Fruit fly (Drosophila melanogaster) whole organism, prepupa: ENCODE measurements around the gene CG7182.

ENCODE experiments used
- CG10669 ChIP-seq: fragments of 200-800 bp; sonication (Bioruptor generic); optimal IDR thresholded peaks from 3 replicates; lab custom pipeline; 2018; ENCODE audit warnings: missing biosample characterization, mild to moderate bottlenecking, missing genetic modification characterization, moderate library complexity
- CG11902 ChIP-seq: fragments of 200-800 bp; sonication (Bioruptor generic); optimal IDR thresholded peaks from 3 replicates; lab custom pipeline; 2016; ENCODE audit warnings: missing biosample characterization, missing genetic modification characterization
- CG31627 ChIP-seq: fragments of 200-800 bp; sonication (Bioruptor generic); optimal IDR thresholded peaks from 3 replicates; lab custom pipeline; 2016; ENCODE audit warnings: missing biosample characterization, missing genetic modification characterization
- CG32006 ChIP-seq: fragments of 200-800 bp; sonication (Bioruptor generic); optimal IDR thresholded peaks from 3 replicates; lab custom pipeline; 2017; ENCODE audit warnings: missing biosample characterization, mild to moderate bottlenecking, missing genetic modification characterization
- CG34406 ChIP-seq: fragments of 200-800 bp; sonication (Bioruptor generic); optimal IDR thresholded peaks from 3 replicates; lab custom pipeline; 2016; ENCODE audit warnings: missing biosample characterization, missing genetic modification characterization
- CG3919 ChIP-seq: fragments of 200-800 bp; sonication (Bioruptor generic); optimal IDR thresholded peaks from 3 replicates; lab custom pipeline; 2016; ENCODE audit warnings: missing biosample characterization, missing genetic modification characterization
- CG6163 ChIP-seq: fragments of 200-800 bp; sonication (Bioruptor generic); IDR thresholded peaks from 3 replicates; pipeline ENCODE4 v1.3.6; 2022; ENCODE audit warnings: missing biosample characterization, missing genetic modification characterization
- CG6276 ChIP-seq: fragments of 200-800 bp; sonication (Bioruptor generic); optimal IDR thresholded peaks from 2 replicates; lab custom pipeline; 2017; ENCODE audit warnings: missing biosample characterization, mild to moderate bottlenecking, missing genetic modification characterization
- CG6854 ChIP-seq: fragments of 200-800 bp; sonication (Bioruptor generic); optimal IDR thresholded peaks from 2 replicates; lab custom pipeline; 2017; ENCODE audit warnings: missing biosample characterization, mild to moderate bottlenecking, missing genetic modification characterization
- CG7368 ChIP-seq: fragments of 200-800 bp; sonication (Bioruptor generic); optimal IDR thresholded peaks from 3 replicates; lab custom pipeline; 2016; ENCODE audit warnings: missing biosample characterization, missing genetic modification characterization
- CG8119 ChIP-seq: fragments of 200-800 bp; sonication (Bioruptor generic); IDR thresholded peaks from 3 replicates; pipeline ENCODE4 v1.3.6; 2022; ENCODE audit warnings: missing biosample characterization, missing genetic modification characterization
- CG9139 ChIP-seq: fragments of 200-800 bp; sonication (Bioruptor generic); optimal IDR thresholded peaks from 3 replicates; lab custom pipeline; 2017; ENCODE audit warnings: missing biosample characterization, mild to moderate bottlenecking, missing genetic modification characterization
- Eip75B ChIP-seq: fragments of 200-800 bp; sonication (Bioruptor generic); optimal IDR thresholded peaks from 3 replicates; lab custom pipeline; 2016; ENCODE audit warnings: missing biosample characterization, missing genetic modification characterization
- Eip78C ChIP-seq: fragments of 200-800 bp; sonication (Bioruptor generic); peaks from one replicate; lab custom pipeline; 2016; ENCODE audit warnings: missing biosample characterization, missing genetic modification characterization
- Eip93F ChIP-seq: fragments of 200-800 bp; sonication (Bioruptor generic); optimal IDR thresholded peaks from 2 replicates; lab custom pipeline; 2016; ENCODE audit warnings: missing biosample characterization, mild to moderate bottlenecking, missing genetic modification characterization
- Ets21C ChIP-seq: fragments of 200-800 bp; sonication (Bioruptor generic); optimal IDR thresholded peaks from 3 replicates; lab custom pipeline; 2016; ENCODE audit warnings: missing biosample characterization, missing genetic modification characterization
- Gug ChIP-seq: fragments of 200-800 bp; sonication (Bioruptor generic); IDR thresholded peaks from 2 replicates; pipeline ENCODE4 v1.3.6; 2022; ENCODE audit warnings: missing biosample characterization, missing genetic modification characterization
- Hr39 ChIP-seq: fragments of 200-800 bp; sonication (Bioruptor generic); optimal IDR thresholded peaks from 2 replicates; lab custom pipeline; 2016; ENCODE audit warnings: missing biosample characterization, missing genetic modification characterization
- Hr4 ChIP-seq: fragments of 200-800 bp; sonication (Bioruptor generic); optimal IDR thresholded peaks from 3 replicates; lab custom pipeline; 2016; ENCODE audit warnings: missing biosample characterization, missing genetic modification characterization
- Lpt ChIP-seq: fragments of 200-800 bp; sonication (Bioruptor generic); optimal IDR thresholded peaks from 3 replicates; lab custom pipeline; 2016; ENCODE audit warnings: missing biosample characterization, missing genetic modification characterization
- Met ChIP-seq: fragments of 200-800 bp; sonication (Bioruptor generic); optimal IDR thresholded peaks from 3 replicates; lab custom pipeline; 2016; ENCODE audit warnings: missing biosample characterization, missing genetic modification characterization
- Smox ChIP-seq: fragments of 200-800 bp; sonication (Bioruptor generic); optimal IDR thresholded peaks from 3 replicates; lab custom pipeline; 2016; ENCODE audit warnings: missing biosample characterization, missing genetic modification characterization
- Sox102F ChIP-seq: fragments of 200-800 bp; sonication (Bioruptor generic); optimal IDR thresholded peaks from 2 replicates; lab custom pipeline; 2016; ENCODE audit warnings: missing biosample characterization, mild to moderate bottlenecking, missing genetic modification characterization
- Sox14 ChIP-seq: fragments of 200-800 bp; sonication (Bioruptor generic); optimal IDR thresholded peaks from 3 replicates; lab custom pipeline; 2016; ENCODE audit warnings: missing biosample characterization, missing genetic modification characterization
- Sox15 ChIP-seq: fragments of 200-800 bp; sonication (Bioruptor generic); optimal IDR thresholded peaks from 3 replicates; lab custom pipeline; 2016; ENCODE audit warnings: missing biosample characterization, missing genetic modification characterization
- acj6 ChIP-seq: fragments of 200-800 bp; sonication (Bioruptor generic); optimal IDR thresholded peaks from 3 replicates; lab custom pipeline; 2016; ENCODE audit warnings: missing biosample characterization, missing genetic modification characterization
- dac ChIP-seq: fragments of 200-800 bp; sonication (Bioruptor generic); optimal IDR thresholded peaks from 2 replicates; lab custom pipeline; 2017; ENCODE audit warnings: missing biosample characterization, mild to moderate bottlenecking, missing genetic modification characterization
- dsx ChIP-seq: fragments of 200-800 bp; optimal IDR thresholded peaks from 3 replicates; lab custom pipeline; 2019; ENCODE audit warnings: missing biosample characterization, mild to moderate bottlenecking, missing genetic modification characterization, moderate library complexity; ENCODE audit not compliant: poor library complexity, severe bottlenecking
- eg ChIP-seq: fragments of 200-800 bp; sonication (Bioruptor generic); IDR thresholded peaks from 3 replicates; pipeline ENCODE4 v1.3.6; 2022; ENCODE audit warnings: missing biosample characterization, missing genetic modification characterization
- fd59A ChIP-seq: fragments of 200-800 bp; sonication (Bioruptor generic); optimal IDR thresholded peaks from 2 replicates; lab custom pipeline; 2017; ENCODE audit warnings: missing biosample characterization, mild to moderate bottlenecking, missing genetic modification characterization, missing genetic modification reagents
- fkh ChIP-seq: fragments of 200-800 bp; sonication (Bioruptor generic); optimal IDR thresholded peaks from 3 replicates; lab custom pipeline; 2017; ENCODE audit warnings: missing biosample characterization, mild to moderate bottlenecking, missing genetic modification characterization, moderate library complexity
- lz ChIP-seq: fragments of 200-800 bp; sonication (Bioruptor generic); optimal IDR thresholded peaks from 3 replicates; lab custom pipeline; 2016; ENCODE audit warnings: missing biosample characterization, missing genetic modification characterization
- net ChIP-seq: fragments of 200-800 bp; sonication (Bioruptor generic); optimal IDR thresholded peaks from 3 replicates; lab custom pipeline; 2016; ENCODE audit warnings: missing biosample characterization, missing genetic modification characterization
- pdm3 ChIP-seq: fragments of 200-800 bp; sonication (Bioruptor generic); optimal IDR thresholded peaks from 3 replicates; lab custom pipeline; 2016; ENCODE audit warnings: missing biosample characterization, missing genetic modification characterization
- salr ChIP-seq, 2 experiments: fragments of 200-800 bp; sonication (Bioruptor generic); optimal IDR thresholded peaks; 3 replicates each; lab custom pipeline; 2016 to 2018; ENCODE audit warnings: missing biosample characterization in 2 of 2, missing genetic modification characterization in 2 of 2, mild to moderate bottlenecking in 1 of 2
- spab ChIP-seq: fragments of 200-800 bp; sonication (Bioruptor generic); optimal IDR thresholded peaks from 2 replicates; lab custom pipeline; 2017; ENCODE audit warnings: missing biosample characterization, mild to moderate bottlenecking, missing genetic modification characterization, missing genetic modification reagents
- ss ChIP-seq, 2 experiments: fragments of 200-800 bp; sonication (Bioruptor generic); optimal IDR thresholded peaks; 2 replicates in 1 of 2; 3 replicates in 1 of 2; lab custom pipeline; 2017 to 2018; ENCODE audit warnings: mild to moderate bottlenecking in 2 of 2, missing biosample characterization in 2 of 2, missing genetic modification characterization in 2 of 2, moderate library complexity in 1 of 2
- svp ChIP-seq: fragments of 200-800 bp; sonication (Bioruptor generic); peaks from one replicate; lab custom pipeline; 2016; ENCODE audit warnings: missing biosample characterization, missing genetic modification characterization
- topi ChIP-seq: fragments of 200-800 bp; sonication (Bioruptor generic); optimal IDR thresholded peaks from 3 replicates; lab custom pipeline; 2016; ENCODE audit warnings: missing biosample characterization, missing genetic modification characterization
- vri ChIP-seq: fragments of 200-800 bp; sonication (Bioruptor generic); optimal IDR thresholded peaks from 3 replicates; lab custom pipeline; 2016; ENCODE audit warnings: missing biosample characterization, mild to moderate bottlenecking, missing genetic modification characterization

Gene CG7182

DNA sequence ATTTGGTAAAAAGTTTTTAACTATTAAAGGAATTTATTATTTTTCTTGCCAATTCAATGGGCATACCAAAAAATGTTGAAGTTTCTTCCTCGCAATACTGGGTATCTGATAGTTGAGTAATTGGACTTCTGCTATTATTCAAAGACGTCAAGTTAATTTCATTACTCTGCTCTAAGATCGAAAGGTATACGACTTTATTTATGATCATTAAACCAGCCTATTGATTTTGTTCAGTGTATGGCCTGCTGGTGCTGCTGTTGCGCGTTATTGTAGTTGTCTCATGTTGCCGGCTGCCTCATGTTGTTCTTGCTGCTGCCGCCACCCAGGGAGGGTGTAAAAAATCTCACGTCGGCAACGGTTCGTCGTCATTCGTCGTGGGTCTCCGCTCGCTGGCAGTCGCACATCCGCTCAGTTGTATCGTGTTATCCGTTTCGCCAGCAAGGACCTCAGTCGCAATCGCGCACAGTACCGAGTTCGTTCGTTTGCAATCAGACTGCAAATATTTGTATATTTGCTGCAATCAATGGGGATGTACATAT lies 49.5 kb upstream of the CG7182 start, which contains the start of gene CG7120 (continued):
- TF ChIP-seq CG6276 (GFP tag; lab: Kevin White, UChicago) (peak; percentile 47), Eip75B (GFP tag; lab: Kevin White, UChicago) (peak; percentile 16), ss (GFP tag; optimal IDR thresholded peaks at IDR 0.05; lab: Kevin White, UChicago) (no peak), Hr39 (GFP tag; lab: Kevin White, UChicago) (peak; percentile 21), CG10669 (peak; percentile 43), fkh (GFP tag; lab: Kevin White, UChicago) (no peak), Ets21C (GFP tag; lab: Kevin White, UChicago) (no peak), lz (peak; percentile 12)
- TF ChIP-seq, all 60 proteins: peak for 32

DNA sequence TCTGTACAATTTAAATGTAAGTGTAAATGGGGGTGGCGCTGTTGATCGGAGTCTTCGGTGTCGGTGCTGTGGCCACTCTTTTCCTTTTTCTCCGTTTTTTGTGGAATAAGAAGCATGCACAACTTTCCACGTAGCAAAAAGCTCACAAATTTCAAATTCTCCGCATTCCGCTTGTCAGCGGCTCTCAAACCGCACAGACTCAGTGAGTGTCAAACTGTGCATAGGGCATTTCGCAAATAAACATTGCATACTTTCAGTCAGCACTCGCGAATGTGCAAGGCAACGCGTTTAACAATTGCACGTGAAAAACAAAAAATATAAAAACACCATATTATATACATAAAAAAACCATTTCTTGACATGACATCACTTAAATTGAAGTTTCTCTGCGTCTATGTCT lies 48.8 kb upstream of the CG7182 start:
- peak; percentile 33 for TF ChIP-seq Eip78C
- TF ChIP-seq acj6, result no peak
- TF ChIP-seq, all 60 proteins: peak for 1

DNA sequence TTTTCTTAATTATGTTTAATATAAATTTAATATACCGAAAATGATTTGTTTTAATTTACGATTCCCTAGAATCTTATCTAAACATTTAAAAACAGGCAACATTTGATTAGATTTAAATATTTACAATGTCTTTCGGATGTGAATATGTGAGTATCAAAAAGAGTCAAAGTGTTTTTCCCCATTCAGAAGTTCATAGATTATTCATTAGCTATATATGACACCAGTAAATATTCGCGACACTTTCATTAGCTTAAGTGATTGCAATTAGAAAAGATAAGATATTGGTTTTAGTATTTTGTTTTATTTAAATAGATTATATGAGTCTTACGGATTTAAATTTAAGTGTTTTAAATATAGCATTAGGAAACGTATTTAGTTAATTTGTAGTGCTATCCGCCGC lies 48.0 kb upstream of the CG7182 start:
- TF ChIP-seq Sox15 (GFP tag; lab: Kevin White, UChicago), result no peak
- TF ChIP-seq Sox102F (GFP tag; lab: Kevin White, UChicago), result no peak
- TF ChIP-seq vri, result no peak
- no peak for TF ChIP-seq CG10669
- TF ChIP-seq Eip78C, result no peak
- TF ChIP-seq CG9139 (GFP tag; lab: Kevin White, UChicago), result no peak
- no peak for TF ChIP-seq dac
- no peak for TF ChIP-seq CG6276 (GFP tag; lab: Kevin White, UChicago)
- no peak for TF ChIP-seq Hr39 (GFP tag; lab: Kevin White, UChicago)
- no peak for TF ChIP-seq svp

DNA sequence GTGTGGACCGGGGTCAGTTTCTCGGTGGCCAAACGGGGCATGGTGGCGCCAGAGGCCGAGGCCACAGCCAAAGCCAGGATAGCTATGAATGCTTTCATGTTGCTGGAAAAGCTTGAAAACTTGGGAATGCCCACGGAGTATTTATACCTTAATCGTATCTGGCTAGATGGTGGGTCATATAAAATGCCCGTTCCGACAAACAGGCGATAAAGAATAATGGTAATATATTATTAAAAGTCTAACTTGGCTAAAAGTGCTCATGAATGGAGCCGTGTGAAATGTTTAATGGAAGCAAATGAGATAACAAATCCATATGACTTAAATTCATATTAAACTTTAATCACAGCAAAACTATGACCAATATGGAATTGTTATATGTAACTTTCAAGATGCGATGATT lies 47.4 kb upstream of the CG7182 start, which contains the start of gene Jon66Cii:
Jon66Cii (minus strand) TSS at position 101 of the 400 bp plus-strand sequence.
- TF ChIP-seq salr (GFP tag; optimal IDR thresholded peaks at IDR 0.05; lab: Kevin White, UChicago), result no peak
- TF ChIP-seq Lpt, result no peak
- no peak for TF ChIP-seq Eip93F (GFP tag; lab: Kevin White, UChicago)

DNA sequence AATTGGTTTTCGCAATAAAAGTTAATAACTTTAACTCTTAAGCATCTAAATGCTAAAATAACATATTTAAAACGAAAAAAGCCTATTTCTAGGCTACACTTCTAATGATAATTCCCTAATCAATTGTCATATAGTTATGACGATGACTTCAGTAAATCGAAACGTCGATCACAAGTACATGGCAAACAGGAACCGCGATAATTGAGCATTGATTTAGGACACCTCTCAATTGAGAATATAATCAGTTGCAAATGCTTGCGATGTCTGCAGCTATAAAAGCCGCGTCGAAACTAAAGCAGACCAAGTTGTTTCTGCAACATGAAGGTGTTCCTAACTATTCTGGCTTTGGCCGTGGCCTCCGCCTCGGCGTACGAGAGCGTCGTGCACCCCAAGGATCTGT lies 45.1 kb upstream of the CG7182 start, which contains the start of gene Jon66Ci:
Jon66Ci (plus strand) TSS at position 301 of the 400 bp plus-strand sequence.
- no peak for TF ChIP-seq CG32006 (GFP tag; lab: Kevin White, UChicago)
- no peak for TF ChIP-seq CG6854 (GFP tag; lab: Kevin White, UChicago)
- TF ChIP-seq Met (GFP tag; lab: Kevin White, UChicago), result no peak
- no peak for TF ChIP-seq Sox15 (GFP tag; lab: Kevin White, UChicago)
- TF ChIP-seq Ets21C (GFP tag; lab: Kevin White, UChicago), result no peak
- no peak for TF ChIP-seq lz
- no peak for TF ChIP-seq vri
- TF ChIP-seq Hr4 (GFP tag; lab: Kevin White, UChicago), result no peak
- TF ChIP-seq Eip78C, result no peak
- no peak for TF ChIP-seq Eip93F (GFP tag; lab: Kevin White, UChicago)
- no peak for TF ChIP-seq acj6
- TF ChIP-seq CG31627 (GFP tag; lab: Kevin White, UChicago), result no peak
- TF ChIP-seq pdm3 (GFP tag; lab: Kevin White, UChicago), result no peak
- no peak for TF ChIP-seq CG3919
- no peak for TF ChIP-seq dsx (GFP tag; lab: Kevin White, UChicago)
- no peak for TF ChIP-seq spab (GFP tag; lab: Kevin White, UChicago)

DNA sequence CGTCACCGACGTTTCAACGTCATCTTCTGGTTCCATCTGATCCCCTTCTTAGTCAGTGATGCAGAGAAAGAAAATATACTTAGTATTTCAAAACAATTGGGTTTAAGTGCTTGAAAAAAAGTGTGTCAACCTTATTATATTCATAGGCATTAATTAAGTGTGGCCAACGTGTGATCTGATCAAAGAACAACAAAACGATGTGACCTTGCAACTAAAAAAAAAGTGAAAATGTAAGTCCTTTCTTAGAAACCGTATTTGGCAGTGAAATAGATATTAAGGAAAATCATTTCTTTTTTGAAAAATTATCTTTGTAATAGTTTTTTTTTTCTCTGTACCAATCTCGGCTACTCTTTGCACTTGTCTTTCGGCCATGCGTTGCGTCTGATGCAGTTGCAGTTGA lies 38.9 kb upstream of the CG7182 start:
- TF ChIP-seq Eip75B (GFP tag; lab: Kevin White, UChicago) (peak; percentile 88), CG7368 (GFP tag; lab: Kevin White, UChicago) (peak; percentile 78), CG8119 (GFP tag; lab: Robert Waterston, UW) (peak; percentile 82), Smox (GFP tag; lab: Kevin White, UChicago) (peak; percentile 68), eg (GFP tag; lab: Robert Waterston, UW) (peak; percentile 60), Lpt (peak; percentile 70), Hr4 (GFP tag; lab: Kevin White, UChicago) (peak; percentile 81), Gug (GFP tag; lab: Robert Waterston, UW) (peak; percentile 62), Ets21C (GFP tag; lab: Kevin White, UChicago) (peak; percentile 47), Met (GFP tag; lab: Kevin White, UChicago) (peak; percentile 77), topi (peak; percentile 84), CG6163 (peak; percentile 79), spab (GFP tag; lab: Kevin White, UChicago) (peak; percentile 74), Sox14 (peak; percentile 86), CG6276 (GFP tag; lab: Kevin White, UChicago) (peak; percentile 77), fd59A (GFP tag; lab: Kevin White, UChicago) (peak; percentile 78), CG11902 (GFP tag; lab: Kevin White, UChicago) (peak; percentile 81), svp (peak; percentile 89), CG34406 (GFP tag; lab: Kevin White, UChicago) (peak; percentile 83), fkh (GFP tag; lab: Kevin White, UChicago) (no peak), net (GFP tag; lab: Kevin White, UChicago) (peak; percentile 87)
